Worm (Caenorhabditis elegans): Measurements from ENCODE around the gene R07A4.2.

DNA sequence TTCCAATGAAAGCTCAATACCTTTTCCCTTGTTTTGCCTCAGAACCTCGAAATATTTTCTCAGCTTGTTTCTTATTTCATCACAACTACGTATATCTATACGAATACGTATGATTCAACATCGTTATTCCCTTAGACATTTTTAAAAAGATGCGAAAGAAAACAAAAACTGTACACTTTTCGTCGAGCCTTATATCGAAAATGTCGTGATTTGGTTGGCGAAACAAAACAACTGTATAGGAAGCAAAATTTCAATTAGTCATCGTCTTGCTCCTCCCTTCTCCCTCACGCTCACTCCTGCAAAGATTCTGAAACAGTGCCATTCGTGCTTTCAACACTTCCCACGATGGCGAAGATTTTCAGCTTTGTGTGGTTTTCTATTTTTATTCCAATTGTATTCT is 40.9 kb upstream of the R07A4.2 start, which contains the start of gene ttr-14:
- TF ChIP-seq nhr-76 (tag; optimal IDR thresholded peaks at IDR 0.05) (no peak), nhr-11 (tag; optimal IDR thresholded peaks at IDR 0.05) (no peak), attf-4 (tag; optimal IDR thresholded peaks at IDR 0.05) (no peak), unc-62 (GFP tag; optimal IDR thresholded peaks at IDR 0.05 in 1 of 2) (no peak), unc-62 (tag; optimal IDR thresholded peaks at IDR 0.05) (no peak), unc-130 (GFP tag; optimal IDR thresholded peaks at IDR 0.05) (no peak), snpc-4 (tag; optimal IDR thresholded peaks at IDR 0.05) (no peak), nhr-25 (tag; optimal IDR thresholded peaks at IDR 0.05; ENCODE audit: borderline replicate concordance, insufficient read depth) (no peak)
